Worm (Caenorhabditis elegans): Measurements from ENCODE around the gene srw-86.

- TF ChIP-seq elt-2 (tag; optimal IDR thresholded peaks at IDR 0.05) (no peak), pha-4 (tag; optimal IDR thresholded peaks at IDR 0.05) (no peak), fkh-10 (GFP tag; optimal IDR thresholded peaks at IDR 0.05) (no peak), lin-15B (tag; optimal IDR thresholded peaks at IDR 0.05) (no peak), nhr-76 (tag; optimal IDR thresholded peaks at IDR 0.05) (no peak)
These were observed 27.6 kb upstream of the srw-86 start for ce11 chrV:19428097-19428496.

Measured in whole organism, L3 larva.